Fruit fly (Drosophila melanogaster) whole organism, pupa: ENCODE results near the gene CG31650.

Source experiments
- CG10348 ChIP-seq: fragments of 200-800 bp; sonication (Bioruptor generic); IDR thresholded peaks from 2 replicates; pipeline ENCODE4 v1.3.6; 2022; ENCODE audit warnings: missing biosample characterization, missing genetic modification characterization
- CG12605 ChIP-seq: fragments of 200-800 bp; sonication (Bioruptor generic); IDR thresholded peaks from 2 replicates; pipeline ENCODE4 v1.3.6; 2022; ENCODE audit warnings: missing biosample characterization, missing genetic modification characterization
- CG13204 ChIP-seq: fragments of 200-800 bp; sonication (Bioruptor generic); optimal IDR thresholded peaks from 2 replicates; lab custom pipeline; 2018; ENCODE audit warnings: missing biosample characterization, mild to moderate bottlenecking, missing genetic modification characterization, moderate library complexity
- CG14655 ChIP-seq: fragments of 200-800 bp; sonication (Bioruptor generic); optimal IDR thresholded peaks from 3 replicates; lab custom pipeline; 2017; ENCODE audit warnings: mild to moderate bottlenecking, missing biosample characterization, missing genetic modification reagents, missing genetic modification characterization
- CG15710 ChIP-seq: fragments of 200-800 bp; sonication (Bioruptor generic); optimal IDR thresholded peaks from 2 replicates; lab custom pipeline; 2018; ENCODE audit warnings: missing biosample characterization, mild to moderate bottlenecking, missing genetic modification characterization, moderate library complexity
- CG17806 ChIP-seq: fragments of 200-800 bp; sonication (Bioruptor generic); optimal IDR thresholded peaks from 2 replicates; lab custom pipeline; 2018; ENCODE audit warnings: missing biosample characterization, mild to moderate bottlenecking, missing genetic modification characterization, moderate library complexity
- CG32121 ChIP-seq: fragments of 200-800 bp; sonication (Bioruptor generic); IDR thresholded peaks from 2 replicates; pipeline ENCODE4 v1.3.6; 2022; ENCODE audit warnings: missing biosample characterization, missing genetic modification characterization
- CG34367 ChIP-seq: fragments of 200-800 bp; sonication (Bioruptor generic); optimal IDR thresholded peaks from 2 replicates; lab custom pipeline; 2018; ENCODE audit warnings: missing biosample characterization, mild to moderate bottlenecking, missing genetic modification characterization
- CG4496 ChIP-seq: fragments of 200-800 bp; sonication (Bioruptor generic); IDR thresholded peaks from 3 replicates; pipeline ENCODE4 v1.3.6; 2022; ENCODE audit warnings: missing biosample characterization, missing genetic modification characterization
- CG8159 ChIP-seq: fragments of 200-800 bp; sonication (Bioruptor generic); optimal IDR thresholded peaks from 3 replicates; lab custom pipeline; 2018; ENCODE audit warnings: missing biosample characterization, mild to moderate bottlenecking, missing genetic modification characterization, moderate library complexity
- CG8301 ChIP-seq: fragments of 200-800 bp; sonication (Bioruptor generic); optimal IDR thresholded peaks from 2 replicates; lab custom pipeline; 2018; ENCODE audit warnings: missing biosample characterization, mild to moderate bottlenecking, missing genetic modification characterization
- D1 ChIP-seq: fragments of 200-800 bp; sonication (Bioruptor generic); optimal IDR thresholded peaks from 2 replicates; lab custom pipeline; 2018; ENCODE audit warnings: missing biosample characterization, mild to moderate bottlenecking, missing genetic modification characterization, moderate library complexity
- EcR ChIP-seq: fragments of 200-800 bp; sonication (Bioruptor generic); optimal IDR thresholded peaks from 3 replicates; lab custom pipeline; 2019; ENCODE audit warnings: missing biosample characterization, missing genetic modification characterization, mild to moderate bottlenecking, moderate library complexity, missing genetic modification reagents
- Ets98B ChIP-seq: fragments of 200-800 bp; sonication (Bioruptor generic); IDR thresholded peaks from 2 replicates; pipeline ENCODE4 v1.3.6; 2022; ENCODE audit warnings: missing biosample characterization, missing genetic modification characterization
- Pif1A ChIP-seq: fragments of 200-800 bp; sonication (Bioruptor generic); optimal IDR thresholded peaks from 3 replicates; lab custom pipeline; 2016; ENCODE audit warnings: missing biosample characterization, missing genetic modification characterization
- Pif1B ChIP-seq: fragments of 200-800 bp; sonication (Bioruptor generic); optimal IDR thresholded peaks from 3 replicates; lab custom pipeline; 2016; ENCODE audit warnings: missing biosample characterization, missing genetic modification characterization
- Snoo ChIP-seq: fragments of 200-800 bp; sonication (Bioruptor generic); optimal IDR thresholded peaks from 3 replicates; lab custom pipeline; 2017; ENCODE audit warnings: missing biosample characterization, mild to moderate bottlenecking, missing genetic modification characterization, inconsistent platforms
- fd96Ca ChIP-seq: fragments of 200-800 bp; sonication (Bioruptor generic); IDR thresholded peaks from 3 replicates; pipeline ENCODE4 v1.3.6; 2022; ENCODE audit warnings: missing biosample characterization, missing genetic modification characterization
- gl ChIP-seq: fragments of 200-800 bp; sonication (Bioruptor generic); optimal IDR thresholded peaks from 2 replicates; lab custom pipeline; 2018; ENCODE audit warnings: missing biosample characterization, mild to moderate bottlenecking, missing genetic modification characterization
- rn ChIP-seq: fragments of 200-800 bp; sonication (Bioruptor generic); IDR thresholded peaks from 2 replicates; pipeline ENCODE4 v1.3.6; 2022; ENCODE audit warnings: missing biosample characterization, missing genetic modification characterization

The CG31650 gene

DNA sequence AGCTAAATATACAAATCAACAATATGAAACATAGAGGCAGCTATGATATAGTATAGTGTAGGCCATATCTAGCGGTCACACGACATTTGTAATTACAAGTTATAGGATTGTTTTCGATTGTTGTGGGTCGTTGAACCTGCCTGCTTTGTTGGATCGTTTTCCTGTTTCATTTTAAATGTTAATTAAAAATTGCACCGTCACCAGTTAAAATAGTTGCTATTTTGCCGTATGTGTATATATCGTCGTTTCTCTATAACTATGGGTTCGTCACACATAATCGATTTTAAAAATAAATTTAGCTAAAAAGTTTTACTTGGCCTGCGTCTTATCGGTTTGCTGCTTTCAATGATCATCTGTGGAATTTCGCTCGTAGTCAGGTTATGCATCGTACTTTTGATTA lies 27.8 kb upstream of the CG31650 start:
- TF ChIP-seq EcR (GFP tag; lab: Kevin White, UChicago) (peak; percentile 34), Ets98B (GFP tag; lab: Robert Waterston, UW) (no peak)

DNA sequence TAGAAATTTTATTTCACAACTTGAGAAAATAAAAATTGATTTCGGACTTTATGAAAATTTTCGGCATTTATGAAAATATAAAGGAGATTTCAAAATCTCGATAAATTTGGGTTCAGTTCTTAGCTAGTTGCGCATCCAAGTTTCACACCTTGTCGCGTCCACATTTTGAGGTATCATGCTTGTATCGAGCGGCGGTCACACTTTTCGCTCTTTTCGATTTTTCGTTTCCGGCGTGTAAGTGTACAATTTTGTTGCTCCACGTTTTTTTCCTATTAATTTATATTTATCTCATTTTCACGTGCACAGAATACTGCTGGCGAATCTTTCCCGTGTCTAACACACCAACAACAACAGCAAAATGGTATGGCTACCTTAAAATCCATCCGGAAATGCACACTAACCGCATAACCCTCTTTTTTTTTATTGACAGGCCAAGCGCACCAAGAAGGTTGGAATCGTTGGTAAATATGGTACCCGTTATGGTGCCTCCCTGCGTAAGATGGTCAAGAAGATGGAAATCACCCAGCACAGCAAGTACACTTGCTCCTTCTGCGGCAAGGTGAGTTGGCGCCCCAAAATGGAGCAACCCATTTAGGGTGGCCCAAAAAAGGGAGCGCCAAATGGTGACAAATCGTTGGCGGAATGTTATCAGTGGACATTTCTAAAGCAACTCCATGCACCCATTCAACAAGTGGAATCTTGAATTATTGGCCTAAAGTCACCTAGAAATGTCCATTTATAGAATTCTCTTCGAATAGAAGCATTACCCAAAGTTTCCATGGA lies 26.5 kb upstream of the CG31650 start, which contains the start of gene RpL37A:
TSS of gene RpL37A (plus strand) at position 161 of the 783 bp plus-strand sequence.
- TF ChIP-seq CG32121 (no peak; the same call in 1 of the 2 replicates), Ets98B (GFP tag; lab: Robert Waterston, UW) (peak; percentile 60), Pif1A (GFP tag; lab: Kevin White, UChicago) (peak; percentile 74), fd96Ca (no peak; the same call in 2 of the 3 replicates), CG17806 (tag; lab: Kevin White, UChicago) (peak; percentile 32), Pif1B (GFP tag; lab: Kevin White, UChicago) (no peak), CG4496 (GFP tag; lab: Robert Waterston, UW) (peak; percentile 84), D1 (tag; lab: Kevin White, UChicago) (peak; percentile 50), CG8159 (peak; percentile 91), CG15710 (tag; lab: Kevin White, UChicago) (peak; percentile 16), CG12605 (GFP tag; lab: Robert Waterston, UW) (peak; percentile 58), CG8301 (no peak), Snoo (tag; lab: Kevin White, UChicago) (peak; percentile 83), gl (tag; lab: Kevin White, UChicago) (peak; percentile 62), CG34367 (tag; lab: Kevin White, UChicago) (peak; percentile 59)

DNA sequence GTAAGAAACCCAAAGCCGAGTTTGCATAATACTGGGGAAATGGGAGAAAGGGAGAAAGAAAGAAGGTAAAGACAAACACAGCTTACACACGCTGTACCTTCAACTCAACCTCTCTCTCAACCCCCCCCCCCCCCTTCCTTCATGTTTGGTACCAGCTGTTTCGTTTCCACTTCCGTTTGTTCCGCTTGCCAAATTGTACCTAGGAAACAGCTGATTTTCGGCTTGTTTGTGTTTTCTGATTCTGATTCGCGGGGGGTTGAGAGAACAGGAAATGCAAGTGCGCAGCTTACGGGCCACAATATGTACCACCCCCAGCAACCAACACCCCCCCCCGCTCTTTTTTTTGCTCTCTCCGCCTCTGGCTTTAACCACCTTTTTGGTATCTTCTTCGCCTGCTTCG lies 19.4 kb upstream of the CG31650 start:
- no peak for TF ChIP-seq D1 (tag; lab: Kevin White, UChicago)
- TF ChIP-seq CG34367 (tag; lab: Kevin White, UChicago): no peak
- no peak for TF ChIP-seq CG17806 (tag; lab: Kevin White, UChicago)
- TF ChIP-seq Pif1A (GFP tag; lab: Kevin White, UChicago): no peak
- no peak for TF ChIP-seq CG32121
- no peak for TF ChIP-seq CG8301
- TF ChIP-seq Snoo (tag; lab: Kevin White, UChicago): no peak
- no peak for TF ChIP-seq CG14655
- TF ChIP-seq rn: no peak
- no peak for TF ChIP-seq CG13204 (GFP tag; lab: Kevin White, UChicago)
- TF ChIP-seq CG10348 (GFP tag; lab: Robert Waterston, UW): no peak
- TF ChIP-seq gl (tag; lab: Kevin White, UChicago): no peak
- no peak for TF ChIP-seq CG4496 (GFP tag; lab: Robert Waterston, UW)
- no peak for TF ChIP-seq fd96Ca
- TF ChIP-seq CG12605 (GFP tag; lab: Robert Waterston, UW): no peak
- TF ChIP-seq EcR (GFP tag; lab: Kevin White, UChicago): no peak

DNA sequence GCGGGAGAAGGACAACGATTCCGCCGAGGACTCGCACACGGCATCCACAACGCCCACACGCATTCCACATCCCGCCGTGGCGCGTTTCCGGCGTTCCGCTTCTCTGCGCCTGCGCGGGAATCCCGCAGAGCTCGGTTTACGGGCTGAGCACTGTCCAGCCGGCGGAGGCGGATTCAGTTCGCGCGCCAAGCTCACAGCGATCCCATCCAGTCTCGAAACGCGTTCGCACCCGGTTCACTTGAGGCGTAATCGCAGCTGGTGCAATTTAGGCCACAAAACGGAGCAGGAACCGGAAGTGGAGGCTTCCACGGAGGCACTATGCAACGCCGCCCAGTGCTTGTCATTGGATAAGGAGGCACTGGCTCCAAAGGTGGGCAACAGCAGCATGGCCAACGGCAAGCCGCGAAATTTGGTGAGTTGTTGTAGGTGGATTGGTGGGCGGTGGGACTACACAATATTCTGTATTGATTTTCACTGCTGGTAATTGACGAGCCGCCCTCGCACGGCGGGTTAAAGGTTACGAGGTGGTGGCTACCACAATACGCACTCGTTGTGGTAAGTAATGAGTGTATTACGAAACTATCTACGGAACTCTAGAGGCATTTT lies 18.4 kb upstream of the CG31650 start:
- TF ChIP-seq CG32121 (0 out of 2 replicates have a peak, but pooled peaks have one; percentile 9), fd96Ca (no peak), CG13204 (GFP tag; lab: Kevin White, UChicago) (no peak), Pif1A (GFP tag; lab: Kevin White, UChicago) (no peak)
- TF ChIP-seq, all 21 proteins: peak for 1

DNA sequence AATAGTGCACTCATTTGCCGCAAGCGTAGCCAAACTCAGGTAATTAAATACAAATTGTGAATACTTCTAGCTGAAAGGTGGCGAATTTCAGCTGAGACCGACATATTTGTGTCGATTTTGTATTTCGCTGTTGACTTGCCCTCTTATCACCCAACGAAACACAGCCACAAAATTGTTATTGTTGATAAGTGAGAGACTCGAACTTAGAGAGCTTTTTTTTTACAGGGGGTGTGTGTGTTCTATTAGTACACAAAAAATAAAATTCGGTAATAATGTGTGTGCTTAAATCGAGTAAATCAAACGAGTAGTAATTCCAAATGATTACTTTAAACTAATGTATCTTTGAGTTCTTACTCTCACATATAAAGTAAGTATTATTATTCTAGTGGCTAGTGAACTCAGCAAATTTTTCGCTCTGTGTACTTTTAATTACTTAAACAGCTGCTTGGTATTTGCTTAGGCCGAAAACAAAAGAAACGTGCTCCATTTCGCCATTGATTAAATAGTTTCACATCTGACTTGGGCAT lies 16.5 kb upstream of the CG31650 start:
- TF ChIP-seq Ets98B (GFP tag; lab: Robert Waterston, UW) (0 out of 2 replicates have a peak, but pooled peaks have one; percentile 15), CG13204 (GFP tag; lab: Kevin White, UChicago) (no peak), CG4496 (GFP tag; lab: Robert Waterston, UW) (0 out of 3 replicates have a peak, but pooled peaks have one; percentile 34)

DNA sequence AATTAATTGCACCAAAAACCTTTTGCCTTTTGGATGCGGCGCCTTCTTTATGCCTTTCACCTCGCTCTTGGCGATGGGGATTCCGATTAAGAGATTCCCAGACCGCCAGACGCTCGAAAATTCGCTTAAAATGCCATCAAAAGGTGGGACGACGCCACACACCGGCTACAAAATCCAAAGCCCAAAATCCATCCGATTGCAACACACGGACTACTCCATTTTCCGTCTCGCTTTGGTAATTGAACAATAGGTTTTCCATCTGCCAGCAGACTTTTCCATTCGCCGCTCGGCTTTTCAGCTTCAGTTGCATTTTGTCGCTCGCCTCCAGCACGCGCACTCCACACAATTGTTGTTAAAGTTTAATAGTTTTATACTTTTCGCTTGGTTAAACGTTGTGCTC lies 16.0 kb upstream of the CG31650 start, which contains the start of gene qtc:
TSS of gene qtc (plus strand) at position 301 of the 400 bp plus-strand sequence.
- no peak for TF ChIP-seq CG12605 (GFP tag; lab: Robert Waterston, UW)
- no peak for TF ChIP-seq CG14655
- TF ChIP-seq CG17806 (tag; lab: Kevin White, UChicago): no peak
- TF ChIP-seq Pif1B (GFP tag; lab: Kevin White, UChicago): no peak
- TF ChIP-seq CG13204 (GFP tag; lab: Kevin White, UChicago): no peak
- TF ChIP-seq CG32121: no peak
- TF ChIP-seq D1 (tag; lab: Kevin White, UChicago): no peak
- no peak for TF ChIP-seq CG8301
- TF ChIP-seq fd96Ca: no peak
- TF ChIP-seq CG34367 (tag; lab: Kevin White, UChicago): no peak
- no peak for TF ChIP-seq Pif1A (GFP tag; lab: Kevin White, UChicago)
